Worm (Caenorhabditis elegans): ENCODE data around the gene T28A11.17.
A peak's percentile ranks its signal among the peaks of the same experiment; 100 is the strongest.

Gene T28A11.17

DNA sequence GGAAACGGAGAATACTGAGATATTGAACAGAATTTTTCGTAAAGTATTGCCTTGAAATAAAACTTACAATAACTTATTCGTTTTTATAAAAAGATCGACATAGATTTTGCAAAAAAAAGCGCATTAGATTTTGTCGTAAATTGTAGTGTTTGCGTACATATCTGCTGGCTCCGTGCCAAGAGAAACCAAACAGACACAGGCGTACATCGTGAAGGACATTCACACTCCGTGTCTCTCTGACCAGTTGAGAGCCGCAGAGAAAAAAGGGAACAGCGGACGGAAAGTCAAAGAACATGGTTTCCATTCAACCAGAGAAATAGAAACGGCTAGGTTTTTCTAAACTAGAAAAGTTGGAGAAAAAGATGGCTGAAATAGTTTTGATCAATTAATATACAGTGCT, 49.2 kb upstream of the T28A11.17 start, which contains the start of gene arrd-19 (continued):
- TF ChIP-seq ama-1 (optimal IDR thresholded peaks at IDR 0.05) (no peak), ama-1 (GFP tag; optimal IDR thresholded peaks at IDR 0.05) (no peak), cebp-1 (GFP tag; IDR thresholded peaks at IDR 0.05) (peak; percentile 47; the same call in 1 of the 2 replicates), cebp-1 (tag; optimal IDR thresholded peaks at IDR 0.05) (no peak), let-607 (tag; optimal IDR thresholded peaks at IDR 0.05) (no peak), repo-1 (tag; optimal IDR thresholded peaks at IDR 0.05) (no peak), attf-5 (GFP tag; optimal IDR thresholded peaks at IDR 0.05) (peak; percentile 65), ceh-100 (GFP tag; IDR thresholded peaks at IDR 0.05) (peak; percentile 48; the same call in 1 of the 2 replicates), mcd-1 (GFP tag; IDR thresholded peaks at IDR 0.05) (no peak; the same call in 1 of the 2 replicates), egl-18 (GFP tag; IDR thresholded peaks at IDR 0.05) (no peak), akir-1 (GFP tag; optimal IDR thresholded peaks at IDR 0.05) (no peak), F57C9.4 (tag; optimal IDR thresholded peaks at IDR 0.05) (no peak), bed-2 (GFP tag; IDR thresholded peaks at IDR 0.05) (no peak), lsy-27 (tag; optimal IDR thresholded peaks at IDR 0.05; ENCODE audit: borderline replicate concordance, insufficient read depth) (no peak), ets-4 (GFP tag; optimal IDR thresholded peaks at IDR 0.05) (no peak), egl-44 (GFP tag; IDR thresholded peaks at IDR 0.05) (no peak), bed-1 (GFP tag; IDR thresholded peaks at IDR 0.05) (no peak), ztf-6 (GFP tag; IDR thresholded peaks at IDR 0.05) (no peak), ceh-91 (GFP tag; IDR thresholded peaks at IDR 0.05) (no peak), rec-8 (tag; optimal IDR thresholded peaks at IDR 0.05) (no peak), dox-1 (GFP tag; IDR thresholded peaks at IDR 0.05) (peak; percentile 97), Y53G8AR.9 (GFP tag; conservative IDR thresholded peaks at IDR 0.05) (peak; percentile 47; the same call in 1 of the 2 replicates), ztf-25 (GFP tag; IDR thresholded peaks at IDR 0.05) (no peak), efl-1 (GFP tag; optimal IDR thresholded peaks at IDR 0.05) (no peak), aptf-2 (GFP tag; conservative IDR thresholded peaks at IDR 0.05) (no peak), F52B5.7 (tag; optimal IDR thresholded peaks at IDR 0.05) (no peak), hrde-1 (tag; optimal IDR thresholded peaks at IDR 0.05; ENCODE audit: borderline replicate concordance) (no peak), D2030.7 (GFP tag; IDR thresholded peaks at IDR 0.05) (no peak), mxl-1 (tag; optimal IDR thresholded peaks at IDR 0.05) (no peak), hmg-1.2 (GFP tag; IDR thresholded peaks at IDR 0.05) (no peak; the same call in 1 of the 2 replicates), pbrm-1 (GFP tag; IDR thresholded peaks at IDR 0.05) (peak; percentile 66; the same call in 1 of the 2 replicates), zim-3 (tag; optimal IDR thresholded peaks at IDR 0.05) (no peak), zfh-2 (GFP tag; conservative IDR thresholded peaks at IDR 0.05) (peak; percentile 49; the same call in 1 of the 2 replicates)

DNA sequence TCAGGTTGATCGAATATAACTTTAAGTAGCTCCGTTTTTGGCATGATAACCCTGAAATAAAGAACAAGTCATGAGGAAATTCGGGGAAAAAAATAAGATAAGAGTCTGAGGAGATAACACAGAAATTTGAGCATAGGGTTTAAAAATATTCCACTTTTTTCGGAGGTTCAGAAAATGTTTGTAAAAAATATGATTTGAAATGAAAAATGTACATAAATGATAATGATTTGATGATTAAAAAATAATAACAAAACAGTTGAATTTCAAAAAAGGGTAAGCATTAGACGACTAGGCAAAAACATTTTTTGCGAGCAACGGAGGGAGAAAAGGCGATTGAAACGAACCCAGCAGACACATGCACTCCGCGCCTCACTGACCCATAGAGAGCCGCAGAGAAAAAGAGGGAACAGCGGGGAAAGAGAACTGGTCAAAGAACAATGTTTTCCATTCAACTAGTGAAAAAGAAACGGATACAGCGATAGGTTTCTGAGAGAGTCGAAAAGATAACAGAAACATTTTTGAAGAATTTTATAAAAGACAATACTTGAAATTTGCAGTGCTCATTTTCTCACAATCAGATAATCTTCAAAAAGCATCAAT, 46.1 kb upstream of the T28A11.17 start, which contains the start of gene arrd-18:
Gene arrd-18 (minus strand): TSS at position 51 of the 600 bp plus-strand sequence.
- TF ChIP-seq attf-5 (GFP tag; optimal IDR thresholded peaks at IDR 0.05) (peak; percentile 11), cebp-1 (GFP tag; IDR thresholded peaks at IDR 0.05) (no peak), cebp-1 (tag; optimal IDR thresholded peaks at IDR 0.05) (no peak), madf-6 (GFP tag; IDR thresholded peaks at IDR 0.05) (no peak), dox-1 (GFP tag; IDR thresholded peaks at IDR 0.05) (peak; percentile 86), nhr-80 (tag; optimal IDR thresholded peaks at IDR 0.05) (peak; percentile 56), let-526 (GFP tag; IDR thresholded peaks at IDR 0.05) (no peak), rcor-1 (GFP tag; IDR thresholded peaks at IDR 0.05) (peak; percentile 66), hmg-1.2 (GFP tag; IDR thresholded peaks at IDR 0.05) (peak; percentile 74; the same call in 1 of the 2 replicates), ceh-91 (GFP tag; IDR thresholded peaks at IDR 0.05) (no peak), Y67H2A.10 (GFP tag; conservative IDR thresholded peaks at IDR 0.05) (no peak), nfyb-1 (GFP tag; IDR thresholded peaks at IDR 0.05) (peak; percentile 72; the same call in 1 of the 2 replicates), K12H6.12 (tag; optimal IDR thresholded peaks at IDR 0.05) (no peak), tbx-9 (tag; optimal IDR thresholded peaks at IDR 0.05; ENCODE audit: borderline replicate concordance) (no peak), atf-7 (tag; optimal IDR thresholded peaks at IDR 0.05) (no peak)
